Worm (Caenorhabditis elegans) whole organism, midembryonic: ENCODE data around the gene C50C3.19.

ENCODE experiments used
- T22C8.4 ChIP-seq: fragments of 200-800 bp; sonication (Bioruptor generic); IDR thresholded peaks from 2 replicates; pipeline ENCODE4 v1.3.6; 2022; ENCODE audit warnings: missing genetic modification characterization, missing compliant biosample characterization
- cog-1 ChIP-seq: sonication (generic microtip); optimal IDR thresholded peaks from 2 replicates; lab custom pipeline; 2016; ENCODE audit warnings: missing genetic modification characterization, missing compliant biosample characterization
- flt-1 ChIP-seq: fragments of 200-800 bp; sonication (Bioruptor generic); IDR thresholded peaks from 2 replicates; pipeline ENCODE4 v1.3.6; 2022; ENCODE audit warnings: missing genetic modification characterization, missing compliant biosample characterization
- med-1 ChIP-seq: sonication (generic microtip); optimal IDR thresholded peaks from 2 replicates; lab custom pipeline; 2017; ENCODE audit warnings: missing genetic modification characterization, mild to moderate bottlenecking, missing compliant biosample characterization, antibody characterized with exemption, missing genetic modification reagents; ENCODE audit not compliant: insufficient read depth
- tab-1 ChIP-seq: fragments of 200-800 bp; sonication (Bioruptor generic); IDR thresholded peaks from 2 replicates; pipeline ENCODE4 v1.3.6; 2022; ENCODE audit warnings: missing genetic modification characterization, missing compliant biosample characterization
- ztf-29 ChIP-seq: fragments of 200-800 bp; sonication (Bioruptor generic); IDR thresholded peaks from 2 replicates; pipeline ENCODE4 v1.3.6; 2022; ENCODE audit warnings: missing genetic modification reagents, missing genetic modification characterization, missing compliant biosample characterization

- TF ChIP-seq T22C8.4 (GFP tag; lab: Robert Waterston, UW): no peak
- no peak for TF ChIP-seq ztf-29 (GFP tag; lab: Robert Waterston, UW)
- no peak for TF ChIP-seq tab-1 (GFP tag; lab: Robert Waterston, UW)
- no peak for TF ChIP-seq flt-1 (GFP tag; lab: Robert Waterston, UW)
- TF ChIP-seq med-1 (GFP tag; lab: Kevin White, UChicago): no peak
- no peak for TF ChIP-seq cog-1 (tag; lab: Kevin White, UChicago)
Observed at ce11 chrIII:8226178-8226577, 35.6 kb downstream of the C50C3.19 start, which contains the start of gene rfs-1.
